Worm (Caenorhabditis elegans): ENCODE measurements around the gene F13H8.3.

DNA sequence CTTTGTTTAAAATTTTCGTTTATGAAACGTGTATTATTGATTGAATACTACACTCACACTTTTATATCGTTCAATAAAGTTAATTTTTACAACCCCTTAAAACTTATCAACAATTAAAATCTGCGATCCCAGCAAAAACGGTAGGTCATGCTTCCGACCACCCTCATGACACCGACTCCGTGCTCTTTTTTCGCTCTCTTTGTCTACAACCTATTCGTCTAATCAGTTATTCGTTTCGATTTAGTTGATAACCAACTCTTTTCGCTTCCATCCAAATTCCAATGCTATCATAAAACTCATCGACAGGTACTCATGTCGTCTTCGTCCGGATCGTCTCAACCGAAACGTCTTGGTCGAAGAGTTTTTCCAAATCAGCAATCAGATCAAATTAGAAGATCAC, 19.3 kb downstream of the F13H8.3 start, which contains the start of gene F13H8.1:
- TF ChIP-seq W03F9.2 (tag; optimal IDR thresholded peaks at IDR 0.05) (no peak), him-1 (tag; optimal IDR thresholded peaks at IDR 0.05) (no peak), dao-5 (tag; optimal IDR thresholded peaks at IDR 0.05) (no peak)
